Worm (Caenorhabditis elegans): ENCODE results near the gene C06E2.9.

Gene C06E2.9

DNA sequence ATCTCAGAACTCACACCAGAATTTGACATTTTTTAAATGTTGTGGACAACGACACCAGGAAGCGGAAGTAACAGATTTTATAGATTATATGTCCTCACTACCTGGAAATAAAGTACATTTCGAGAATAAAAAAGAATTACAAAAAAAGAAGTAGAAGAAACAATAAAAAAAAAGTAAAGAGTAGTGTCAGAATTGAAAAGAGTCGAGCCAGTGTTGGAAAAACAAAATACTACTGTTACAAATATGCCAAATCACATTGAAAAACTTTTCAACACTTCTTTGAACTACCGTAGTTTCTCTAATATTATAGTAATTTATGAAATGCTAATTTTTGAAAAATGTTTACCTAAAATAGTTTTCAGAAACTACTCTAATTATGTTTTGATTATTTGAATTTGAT lies 13.7 kb downstream of the C06E2.9 start, which contains the start of gene C06E2.1:
Gene C06E2.1 (minus strand): TSS at position 101 of the 400 bp plus-strand sequence.
- TF ChIP-seq ceh-31 (tag; optimal IDR thresholded peaks at IDR 0.05) (no peak), mec-3 (tag; optimal IDR thresholded peaks at IDR 0.05; ENCODE audit: borderline replicate concordance) (no peak), hlh-6 (tag; optimal IDR thresholded peaks at IDR 0.05) (no peak), ceh-2 (tag; optimal IDR thresholded peaks at IDR 0.05) (no peak), nhr-232 (tag; optimal IDR thresholded peaks at IDR 0.05) (no peak), hlh-15 (tag; optimal IDR thresholded peaks at IDR 0.05) (no peak), ceh-30 (tag; optimal IDR thresholded peaks at IDR 0.05) (no peak)

ce11 chrX:8875867-8876266 lies 14.8 kb downstream of the C06E2.9 start:
- no peak for TF ChIP-seq ceh-34 (tag; optimal IDR thresholded peaks at IDR 0.05)
- no peak for TF ChIP-seq hlh-8 (tag; optimal IDR thresholded peaks at IDR 0.05)
- no peak for TF ChIP-seq ceh-30 (tag; optimal IDR thresholded peaks at IDR 0.05)
- no peak for TF ChIP-seq sdc-2 (tag; optimal IDR thresholded peaks at IDR 0.05)
- TF ChIP-seq ceh-24 (tag; optimal IDR thresholded peaks at IDR 0.05), result no peak
- no peak for TF ChIP-seq nhr-232 (tag; optimal IDR thresholded peaks at IDR 0.05)
- no peak for TF ChIP-seq odd-2 (tag; optimal IDR thresholded peaks at IDR 0.05)
- TF ChIP-seq hlh-15 (tag; optimal IDR thresholded peaks at IDR 0.05), result no peak
- no peak for TF ChIP-seq ceh-19 (GFP tag; optimal IDR thresholded peaks at IDR 0.05)
- TF ChIP-seq ztf-16 (tag; optimal IDR thresholded peaks at IDR 0.05), result no peak
- no peak for TF ChIP-seq K09A11.1 (tag; optimal IDR thresholded peaks at IDR 0.05; ENCODE audit: insufficient read depth)
- TF ChIP-seq C38D4.7 (GFP tag; optimal IDR thresholded peaks at IDR 0.05), result no peak
- TF ChIP-seq fkh-6 (tag; optimal IDR thresholded peaks at IDR 0.05), result no peak
- no peak for TF ChIP-seq ceh-9 (tag; optimal IDR thresholded peaks at IDR 0.05)
- no peak for TF ChIP-seq C08G9.2 (tag; optimal IDR thresholded peaks at IDR 0.05)
- TF ChIP-seq lin-11 (tag; optimal IDR thresholded peaks at IDR 0.05), result no peak
- no peak for TF ChIP-seq pha-4 (tag; optimal IDR thresholded peaks at IDR 0.05)

- no peak for TF ChIP-seq elt-4 (tag; optimal IDR thresholded peaks at IDR 0.05)
- no peak for TF ChIP-seq hlh-13 (GFP tag; optimal IDR thresholded peaks at IDR 0.05)
- TF ChIP-seq pha-2 (tag; optimal IDR thresholded peaks at IDR 0.05), result no peak
- no peak for TF ChIP-seq ama-1 (optimal IDR thresholded peaks at IDR 0.05)
- no peak for TF ChIP-seq ceh-18 (tag; optimal IDR thresholded peaks at IDR 0.05)
- TF ChIP-seq hlh-15 (tag; optimal IDR thresholded peaks at IDR 0.05), result no peak
- no peak for TF ChIP-seq zip-5 (tag; optimal IDR thresholded peaks at IDR 0.05)
- TF ChIP-seq pax-1 (tag; optimal IDR thresholded peaks at IDR 0.05), result no peak
- no peak for TF ChIP-seq nhr-11 (tag; optimal IDR thresholded peaks at IDR 0.05)
- TF ChIP-seq T23F11.4 (GFP tag; optimal IDR thresholded peaks at IDR 0.05), result no peak
- no peak for TF ChIP-seq mec-3 (tag; optimal IDR thresholded peaks at IDR 0.05; ENCODE audit: borderline replicate concordance)
- TF ChIP-seq pros-1 (tag; optimal IDR thresholded peaks at IDR 0.05), result no peak
- TF ChIP-seq rnt-1 (tag; optimal IDR thresholded peaks at IDR 0.05), result no peak
- no peak for TF ChIP-seq F13H6.1 (tag; optimal IDR thresholded peaks at IDR 0.05)
- no peak for TF ChIP-seq nhr-232 (tag; optimal IDR thresholded peaks at IDR 0.05)
These were observed 16.1 kb downstream of the C06E2.9 start for ce11 chrX:8877162-8877561.

DNA sequence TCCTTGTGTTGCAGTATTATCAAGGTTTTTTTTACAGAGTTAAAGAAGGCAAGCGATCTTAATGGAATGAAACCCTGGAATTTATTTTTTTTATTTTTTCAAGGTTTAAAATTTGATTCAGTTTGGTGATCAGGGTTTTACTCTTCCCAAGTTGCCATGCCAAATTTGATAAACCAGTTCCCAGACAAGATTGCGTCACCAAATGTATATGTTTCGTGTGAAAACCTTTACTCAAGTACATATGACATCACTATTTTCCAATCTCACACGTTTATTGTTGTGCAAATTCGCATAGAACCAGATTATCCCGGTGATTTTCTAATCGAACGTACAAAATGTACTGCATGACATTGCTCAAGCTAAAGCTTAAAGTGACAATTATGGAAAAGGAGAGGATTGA lies 17.7 kb downstream of the C06E2.9 start:
- TF ChIP-seq hlh-6 (tag; optimal IDR thresholded peaks at IDR 0.05), result no peak
- no peak for TF ChIP-seq pha-2 (tag; optimal IDR thresholded peaks at IDR 0.05)
- no peak for TF ChIP-seq T23F11.4 (GFP tag; optimal IDR thresholded peaks at IDR 0.05)

- TF ChIP-seq che-1 (tag; optimal IDR thresholded peaks at IDR 0.05) (no peak), pax-1 (tag; optimal IDR thresholded peaks at IDR 0.05) (no peak), fax-1 (tag; optimal IDR thresholded peaks at IDR 0.05) (no peak), elt-2 (tag; optimal IDR thresholded peaks at IDR 0.05) (no peak), ttx-3 (tag; optimal IDR thresholded peaks at IDR 0.05) (no peak), syd-9 (tag; optimal IDR thresholded peaks at IDR 0.05) (no peak), sdc-2 (tag; optimal IDR thresholded peaks at IDR 0.05) (no peak), elt-4 (tag; optimal IDR thresholded peaks at IDR 0.05) (no peak), pha-4 (tag; optimal IDR thresholded peaks at IDR 0.05) (no peak), ceh-2 (tag; optimal IDR thresholded peaks at IDR 0.05) (no peak), tbx-2 (tag; optimal IDR thresholded peaks at IDR 0.05) (no peak), unc-55 (GFP tag; optimal IDR thresholded peaks at IDR 0.05) (no peak), ceh-30 (tag; optimal IDR thresholded peaks at IDR 0.05) (no peak), pha-2 (tag; optimal IDR thresholded peaks at IDR 0.05) (no peak), hlh-30 (tag; optimal IDR thresholded peaks at IDR 0.05; ENCODE audit: insufficient read depth) (no peak), F13H6.1 (tag; optimal IDR thresholded peaks at IDR 0.05) (no peak), fkh-10 (GFP tag; optimal IDR thresholded peaks at IDR 0.05) (no peak), eyg-1 (tag; optimal IDR thresholded peaks at IDR 0.05) (no peak), mec-3 (tag; optimal IDR thresholded peaks at IDR 0.05; ENCODE audit: borderline replicate concordance) (no peak)
These were observed 18.3 kb downstream of the C06E2.9 start, which contains the start of gene C06E2.2 for ce11 chrX:8879349-8879748. C06E2.2 (plus strand) TSS chrX:8879649.
